Fruit fly (Drosophila melanogaster): Measurements from ENCODE around the gene Myo95E.

DNA sequence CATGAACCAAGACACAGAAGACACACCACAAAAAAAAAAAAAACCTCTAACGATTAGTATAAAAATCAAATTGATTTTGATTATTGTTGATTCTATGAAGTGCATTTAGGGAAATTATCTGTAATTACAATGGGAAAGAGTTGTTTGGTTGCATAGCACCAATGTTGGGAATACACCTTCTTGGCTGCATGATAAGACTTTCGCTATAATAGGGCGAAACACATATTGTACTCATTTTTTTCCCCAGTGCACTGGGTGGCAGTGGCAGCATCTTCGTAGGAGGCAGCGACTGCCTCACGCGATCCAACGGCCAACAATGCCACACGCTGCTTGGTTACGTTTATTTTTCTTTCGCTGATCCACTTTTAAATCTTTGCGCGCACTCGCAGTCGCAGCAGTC lies 42.7 kb upstream of the Myo95E start:
- TF ChIP-seq CG5204 (GFP tag; optimal IDR thresholded peaks at IDR 0.05) (no peak), cic (GFP tag; optimal IDR thresholded peaks at IDR 0.05) (no peak), ovo (GFP tag; optimal IDR thresholded peaks at IDR 0.05) (no peak), kay (GFP tag; ENCODE audit: borderline replicate concordance) (no peak), Mnt (GFP tag; optimal IDR thresholded peaks at IDR 0.05) (no peak), Hr96 (GFP tag; optimal IDR thresholded peaks at IDR 0.05) (no peak)

Measured in whole organism, adult.